Fruit fly (Drosophila melanogaster): ENCODE measurements around the gene Pbp45.

The Pbp45 gene

DNA sequence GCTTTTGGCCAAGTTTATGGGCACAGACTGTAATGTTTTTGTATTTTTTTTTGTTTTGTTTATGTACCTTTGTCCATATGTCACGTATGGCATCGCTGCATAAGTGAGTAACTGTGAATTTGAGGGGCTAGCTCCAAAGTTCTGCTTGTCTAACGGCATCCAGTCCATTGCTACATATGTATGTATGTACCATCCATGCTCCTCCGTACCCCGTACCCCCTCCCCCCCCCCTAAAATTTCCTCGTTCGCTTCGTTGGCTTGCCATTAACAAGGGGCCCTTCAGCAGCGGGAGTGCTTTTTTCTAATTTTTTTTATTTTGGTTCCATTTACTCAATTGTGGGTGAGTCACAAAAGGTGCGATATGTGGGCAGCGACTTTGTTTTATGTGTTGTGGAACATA lies 25.2 kb downstream of the Pbp45 start:
- no peak for TF ChIP-seq lola (GFP tag; optimal IDR thresholded peaks at IDR 0.05)
- no peak for TF ChIP-seq Hr83 (GFP tag; optimal IDR thresholded peaks at IDR 0.05; ENCODE audit: poor library complexity, severe bottlenecking)
- TF ChIP-seq Myc (optimal IDR thresholded peaks at IDR 0.05), result no peak
- TF ChIP-seq Dfd (GFP tag; optimal IDR thresholded peaks at IDR 0.05), result peak; percentile 60
- no peak for TF ChIP-seq Abd-B (GFP tag; optimal IDR thresholded peaks at IDR 0.05)
- TF ChIP-seq jim (GFP tag; optimal IDR thresholded peaks at IDR 0.05), result no peak

dm6 chr3R:15810369-15810768 lies 28.9 kb downstream of the Pbp45 start:
- no peak for TF ChIP-seq Myc (optimal IDR thresholded peaks at IDR 0.05)
- no peak for TF ChIP-seq brk (GFP tag; optimal IDR thresholded peaks at IDR 0.05)
- TF ChIP-seq Dif (GFP tag; optimal IDR thresholded peaks at IDR 0.05; ENCODE audit: partially characterized antibody), result no peak
- TF ChIP-seq dl (GFP tag; optimal IDR thresholded peaks at IDR 0.05; ENCODE audit: insufficient read depth in 1 of 2, partially characterized antibody in 2 of 2), result no peak
- TF ChIP-seq Dfd (GFP tag; optimal IDR thresholded peaks at IDR 0.05), result no peak
- TF ChIP-seq psq (GFP tag; optimal IDR thresholded peaks at IDR 0.05), result no peak

DNA sequence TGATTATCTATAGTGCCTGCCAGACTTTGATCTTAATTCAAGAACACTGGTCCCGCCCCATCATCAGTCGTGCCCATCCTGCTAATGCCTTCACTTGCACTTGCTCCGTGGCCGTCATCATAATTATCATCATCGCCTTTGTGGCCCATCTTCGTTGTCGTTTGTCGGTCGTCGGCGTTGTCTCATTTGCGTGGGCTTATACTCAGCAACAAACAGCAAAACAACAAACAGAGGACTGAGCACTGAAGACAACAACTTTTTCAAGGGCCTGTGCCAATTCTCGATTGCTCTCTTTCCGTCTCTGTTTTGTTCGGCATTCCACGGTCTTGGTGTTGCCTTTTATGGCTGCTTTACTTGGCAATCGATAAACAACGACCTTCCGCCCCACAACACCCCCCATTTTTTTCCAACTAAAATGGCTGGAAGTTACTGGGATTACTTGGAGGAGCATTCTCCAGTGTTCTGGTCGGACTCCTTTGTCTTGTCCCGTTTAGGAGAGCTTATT lies 31.4 kb downstream of the Pbp45 start:
- TF ChIP-seq psq (GFP tag; optimal IDR thresholded peaks at IDR 0.05) (peak; percentile 72), tai (GFP tag; optimal IDR thresholded peaks at IDR 0.05) (no peak), fru (GFP tag; optimal IDR thresholded peaks at IDR 0.05) (peak; percentile 86)

- TF ChIP-seq psq (GFP tag; optimal IDR thresholded peaks at IDR 0.05) (no peak), Abd-B (GFP tag; optimal IDR thresholded peaks at IDR 0.05) (no peak), GATAd (GFP tag; optimal IDR thresholded peaks at IDR 0.05) (no peak), tai (GFP tag; optimal IDR thresholded peaks at IDR 0.05) (no peak), Hnf4 (GFP tag; optimal IDR thresholded peaks at IDR 0.05) (no peak), rgr (GFP tag; optimal IDR thresholded peaks at IDR 0.05) (no peak), h (GFP tag; optimal IDR thresholded peaks at IDR 0.05) (no peak), N (GFP tag; optimal IDR thresholded peaks at IDR 0.05) (no peak), Sp1 (GFP tag; optimal IDR thresholded peaks at IDR 0.05) (no peak), jim (GFP tag; optimal IDR thresholded peaks at IDR 0.05) (no peak)
Observed at dm6 chr3R:15807306-15807705, 32.0 kb downstream of the Pbp45 start.

- TF ChIP-seq CrebA (GFP tag; optimal IDR thresholded peaks at IDR 0.05; ENCODE audit: borderline replicate concordance) (no peak), foxo (GFP tag; optimal IDR thresholded peaks at IDR 0.05) (peak in 1 of 2 experiments; percentile 26), dl (GFP tag; optimal IDR thresholded peaks at IDR 0.05; ENCODE audit: insufficient read depth in 1 of 2, partially characterized antibody in 2 of 2) (no peak), jim (GFP tag; optimal IDR thresholded peaks at IDR 0.05) (no peak), Sp1 (GFP tag; optimal IDR thresholded peaks at IDR 0.05) (peak; percentile 12), h (GFP tag; optimal IDR thresholded peaks at IDR 0.05) (no peak), dsf (GFP tag; optimal IDR thresholded peaks at IDR 0.05; ENCODE audit: borderline replicate concordance) (no peak), OdsH (GFP tag; optimal IDR thresholded peaks at IDR 0.05) (no peak), fru (GFP tag; optimal IDR thresholded peaks at IDR 0.05) (peak; percentile 9), woc (GFP tag; optimal IDR thresholded peaks at IDR 0.05) (peak; percentile 63), sv (GFP tag; optimal IDR thresholded peaks at IDR 0.05) (no peak), Mio (GFP tag; optimal IDR thresholded peaks at IDR 0.05) (no peak), Hr78 (GFP tag; optimal IDR thresholded peaks at IDR 0.05) (no peak), GATAd (GFP tag; optimal IDR thresholded peaks at IDR 0.05) (no peak), Vsx2 (GFP tag; optimal IDR thresholded peaks at IDR 0.05; ENCODE audit: partially characterized antibody) (no peak), Rel (GFP tag; optimal IDR thresholded peaks at IDR 0.05) (no peak), Rel (tag; optimal IDR thresholded peaks at IDR 0.05) (no peak), HLH106 (tag; optimal IDR thresholded peaks at IDR 0.05) (peak; percentile 8), Hr83 (GFP tag; optimal IDR thresholded peaks at IDR 0.05; ENCODE audit: poor library complexity, severe bottlenecking) (no peak), lola (GFP tag; optimal IDR thresholded peaks at IDR 0.05) (no peak), ey (GFP tag; optimal IDR thresholded peaks at IDR 0.05) (no peak), tai (GFP tag; optimal IDR thresholded peaks at IDR 0.05) (no peak), Jra (GFP tag; optimal IDR thresholded peaks at IDR 0.05) (no peak), brk (GFP tag; optimal IDR thresholded peaks at IDR 0.05) (no peak), sage (GFP tag; optimal IDR thresholded peaks at IDR 0.05) (no peak)
Observed at dm6 chr3R:15806341-15806740, 33.0 kb downstream of the Pbp45 start.
